Fruit fly (Drosophila melanogaster): ENCODE data around the gene CG9338.

dm6 chr2L:20840462-20841038 lies 24.5 kb upstream of the CG9338 start, which contains the start of gene CG31676:
- no peak for TF ChIP-seq CG10631 (GFP tag; optimal IDR thresholded peaks at IDR 0.05)
- TF ChIP-seq dsx (GFP tag; optimal IDR thresholded peaks at IDR 0.05; ENCODE audit: poor library complexity, severe bottlenecking): no peak
- TF ChIP-seq Ets96B (tag; optimal IDR thresholded peaks at IDR 0.05): no peak
